Fruit fly (Drosophila melanogaster) whole organism: ENCODE results near the gene Polr3E.
A peak's percentile ranks its signal among the peaks of the same experiment; 100 is the strongest.

Experiments
- CG8478 ChIP-seq: fragments of >200 bp; optimal IDR thresholded peaks from 2 replicates; lab custom pipeline; 2018; ENCODE audit warnings: inconsistent platforms
- Dll ChIP-seq: fragments of >200 bp; optimal IDR thresholded peaks from 2 replicates; lab custom pipeline; 2017
- psq ChIP-seq: fragments of >200 bp; optimal IDR thresholded peaks from 2 replicates; lab custom pipeline; 2017
- usp ChIP-seq: fragments of >200 bp; optimal IDR thresholded peaks from 2 replicates; lab custom pipeline; 2017; ENCODE audit warnings: missing biosample characterization, missing genetic modification characterization, mixed read lengths

- no peak for TF ChIP-seq usp (GFP tag; lab: Kevin White, UChicago)
- TF ChIP-seq Dll: peak; percentile 96
- no peak for TF ChIP-seq CG8478 (lab: Kevin White, UChicago)
- no peak for TF ChIP-seq psq (lab: Kevin White, UChicago)
Measured at dm6 chr3L:21026025-21026916, 5.4 kb upstream of the Polr3E start.
